Fruit fly (Drosophila melanogaster): ENCODE measurements around the gene Rdh.

The Rdh gene

dm6 chr3L:3826541-3826940, 1.3 kb downstream of the Rdh start:
- TF ChIP-seq CG17801 (GFP tag; optimal IDR thresholded peaks at IDR 0.05; ENCODE audit: partially characterized antibody), result no peak

dm6 chr3L:3828111-3828510, 2.9 kb downstream of the Rdh start:
- no peak for TF ChIP-seq CG17801 (GFP tag; optimal IDR thresholded peaks at IDR 0.05; ENCODE audit: partially characterized antibody)

dm6 chr3L:3842981-3843701, 17.9 kb downstream of the Rdh start:
- TF ChIP-seq CG17801 (GFP tag; optimal IDR thresholded peaks at IDR 0.05; ENCODE audit: partially characterized antibody), result no peak

- TF ChIP-seq CG17801 (GFP tag; optimal IDR thresholded peaks at IDR 0.05; ENCODE audit: partially characterized antibody), result no peak
Observed at dm6 chr3L:3845815-3846375, 20.6 kb downstream of the Rdh start, which contains the start of gene Awh. Gene Awh, plus strand, starts transcription at chr3L:3846206.

dm6 chr3L:3847810-3848326, 22.6 kb downstream of the Rdh start:
- no peak for TF ChIP-seq CG17801 (GFP tag; optimal IDR thresholded peaks at IDR 0.05; ENCODE audit: partially characterized antibody)

dm6 chr3L:3848687-3849270, 23.5 kb downstream of the Rdh start:
- TF ChIP-seq CG17801 (GFP tag; optimal IDR thresholded peaks at IDR 0.05; ENCODE audit: partially characterized antibody), result no peak

dm6 chr3L:3849763-3850162, 24.5 kb downstream of the Rdh start:
- TF ChIP-seq CG17801 (GFP tag; optimal IDR thresholded peaks at IDR 0.05; ENCODE audit: partially characterized antibody), result no peak

dm6 chr3L:3850477-3850876, 25.2 kb downstream of the Rdh start:
- no peak for TF ChIP-seq CG17801 (GFP tag; optimal IDR thresholded peaks at IDR 0.05; ENCODE audit: partially characterized antibody)

- no peak for TF ChIP-seq CG17801 (GFP tag; optimal IDR thresholded peaks at IDR 0.05; ENCODE audit: partially characterized antibody)
Observed at dm6 chr3L:3851048-3851447, 25.8 kb downstream of the Rdh start.

- no peak for TF ChIP-seq CG17801 (GFP tag; optimal IDR thresholded peaks at IDR 0.05; ENCODE audit: partially characterized antibody)
Observed at dm6 chr3L:3851847-3852246, 26.6 kb downstream of the Rdh start.

- no peak for TF ChIP-seq CG17801 (GFP tag; optimal IDR thresholded peaks at IDR 0.05; ENCODE audit: partially characterized antibody)
Observed at dm6 chr3L:3852842-3853241, 27.6 kb downstream of the Rdh start.

- no peak for TF ChIP-seq CG17801 (GFP tag; optimal IDR thresholded peaks at IDR 0.05; ENCODE audit: partially characterized antibody)
Observed at dm6 chr3L:3855194-3855980, 30.1 kb downstream of the Rdh start.

dm6 chr3L:3856004-3856403, 30.8 kb downstream of the Rdh start:
- no peak for TF ChIP-seq CG17801 (GFP tag; optimal IDR thresholded peaks at IDR 0.05; ENCODE audit: partially characterized antibody)

- no peak for TF ChIP-seq CG17801 (GFP tag; optimal IDR thresholded peaks at IDR 0.05; ENCODE audit: partially characterized antibody)
Observed at dm6 chr3L:3862504-3863380, 37.5 kb downstream of the Rdh start.
